Worm (Caenorhabditis elegans) whole organism, L4/young adult: ENCODE results near the gene Y67D2.2.

Experiments
- W03F9.2 ChIP-seq: fragments of 150-350 bp; optimal IDR thresholded peaks from 2 replicates; lab custom pipeline; 2014; ENCODE audit warnings: missing biosample characterization, missing genetic modification characterization
- dao-5 ChIP-seq: sonication (generic microtip); optimal IDR thresholded peaks from 2 replicates; lab custom pipeline; 2016; ENCODE audit warnings: missing genotype, missing genetic modification characterization, moderate library complexity, missing compliant biosample characterization
- him-1 ChIP-seq: sonication (generic microtip); optimal IDR thresholded peaks from 2 replicates; lab custom pipeline; 2016; ENCODE audit warnings: missing genotype, missing genetic modification reagents, missing genetic modification characterization, missing compliant biosample characterization

DNA sequence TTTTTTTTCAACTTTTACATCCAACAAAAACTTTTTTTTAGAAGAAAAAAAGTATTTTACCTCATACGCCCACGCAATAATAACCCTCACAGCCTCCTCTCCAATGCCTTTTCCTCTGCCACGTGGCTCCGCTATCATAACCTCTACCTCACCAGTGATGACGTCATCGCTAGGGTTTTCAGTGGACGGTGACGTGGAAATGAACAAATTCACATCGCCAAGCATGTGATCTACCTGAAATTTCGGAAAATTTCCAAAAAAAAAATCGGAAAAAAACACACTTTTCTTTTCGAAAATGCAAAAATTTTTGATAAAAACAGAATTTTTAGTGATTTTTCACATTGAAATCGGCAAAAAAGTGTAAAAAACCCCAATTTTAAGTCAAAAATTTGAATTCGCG, 19.2 kb upstream of the Y67D2.2 start:
- no peak for TF ChIP-seq him-1 (tag; lab: Kevin White, UChicago)
- no peak for TF ChIP-seq dao-5 (tag; lab: Kevin White, UChicago)
- no peak for TF ChIP-seq W03F9.2
